Worm (Caenorhabditis elegans) whole organism, L4/young adult: ENCODE measurements around the gene Y57A10A.2.
"Not testable (repeated sequence)": the region's sequence is repeated elsewhere in the genome, so short reads cannot be mapped to it uniquely, and the experiment has no call there.

ENCODE experiments used
- dao-5 ChIP-seq: sonication (generic microtip); optimal IDR thresholded peaks from 2 replicates; lab custom pipeline; 2016; ENCODE audit warnings: missing genotype, missing genetic modification characterization, moderate library complexity, missing compliant biosample characterization
- him-1 ChIP-seq: sonication (generic microtip); optimal IDR thresholded peaks from 2 replicates; lab custom pipeline; 2016; ENCODE audit warnings: missing genotype, missing genetic modification reagents, missing genetic modification characterization, missing compliant biosample characterization

DNA sequence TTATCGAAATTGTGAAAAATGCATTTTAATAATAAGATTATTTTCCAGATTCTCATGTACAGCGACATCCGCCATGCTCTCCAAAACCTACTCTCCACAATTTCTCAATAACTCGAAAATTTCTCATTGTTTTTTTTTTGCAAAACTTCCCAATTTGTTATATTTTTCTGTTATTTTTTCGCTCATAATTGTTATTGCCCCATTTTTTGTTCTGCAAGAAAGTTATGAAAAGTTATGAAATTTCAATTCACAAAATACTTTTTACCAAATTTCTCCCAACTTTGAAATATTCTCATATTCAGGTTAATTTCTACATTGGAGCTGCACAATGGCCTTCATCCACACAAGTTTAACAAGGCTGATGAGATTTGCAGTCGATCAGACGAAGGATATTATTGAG lies 4.2 kb downstream of the Y57A10A.2 start, which contains the start of gene Y57A10A.4:
- TF ChIP-seq dao-5, him-1 (tag; lab: Kevin White, UChicago): not testable (repeated sequence)
